Worm (Caenorhabditis elegans) whole organism, late embryonic: Measurements from ENCODE around the gene clec-168.

Experiments
- C08G9.2 ChIP-seq: sonication (generic microtip); optimal IDR thresholded peaks from 2 replicates; lab custom pipeline; 2016; ENCODE audit warnings: mild to moderate bottlenecking, missing genetic modification characterization, moderate library complexity, missing compliant biosample characterization
- C38D4.7 ChIP-seq: fragments of 200-800 bp; sonication (Bioruptor generic); optimal IDR thresholded peaks from 2 replicates; lab custom pipeline; 2018; ENCODE audit warnings: mild to moderate bottlenecking, missing genetic modification characterization, moderate library complexity, missing compliant biosample characterization
- F13H6.1 ChIP-seq: sonication (generic microtip); optimal IDR thresholded peaks from 2 replicates; lab custom pipeline; 2016; ENCODE audit warnings: missing genetic modification characterization, missing compliant biosample characterization
- K09A11.1 ChIP-seq: sonication (generic microtip); optimal IDR thresholded peaks from 2 replicates; lab custom pipeline; 2017; ENCODE audit warnings: antibody characterized with exemption, mild to moderate bottlenecking, missing genetic modification characterization, missing compliant biosample characterization; ENCODE audit not compliant: insufficient read depth
- ceh-14 ChIP-seq: sonication (generic microtip); optimal IDR thresholded peaks from 2 replicates; lab custom pipeline; 2016; ENCODE audit warnings: missing genotype, missing genetic modification characterization, missing compliant biosample characterization
- ceh-2 ChIP-seq: sonication (generic microtip); optimal IDR thresholded peaks from 2 replicates; lab custom pipeline; 2016; ENCODE audit warnings: missing genotype, missing genetic modification characterization, missing compliant biosample characterization
- ceh-22 ChIP-seq: sonication (generic microtip); optimal IDR thresholded peaks from 2 replicates; lab custom pipeline; 2017; ENCODE audit warnings: missing biosample characterization, missing genetic modification characterization
- ceh-24 ChIP-seq: sonication (generic microtip); optimal IDR thresholded peaks from 2 replicates; lab custom pipeline; 2016; ENCODE audit warnings: mild to moderate bottlenecking, missing genetic modification characterization, missing compliant biosample characterization
- ceh-30 ChIP-seq: fragments of 150-350 bp; optimal IDR thresholded peaks from 2 replicates; lab custom pipeline; 2014; ENCODE audit warnings: missing biosample characterization, missing genetic modification characterization
- ceh-31 ChIP-seq: sonication (generic microtip); optimal IDR thresholded peaks from 2 replicates; lab custom pipeline; 2016; ENCODE audit warnings: missing genetic modification characterization, missing compliant biosample characterization
- ceh-34 ChIP-seq: sonication (generic microtip); optimal IDR thresholded peaks from 2 replicates; lab custom pipeline; 2016; ENCODE audit warnings: mild to moderate bottlenecking, missing genetic modification characterization, missing compliant biosample characterization
- ceh-48 ChIP-seq: sonication (generic microtip); optimal IDR thresholded peaks from 2 replicates; lab custom pipeline; 2016; ENCODE audit warnings: missing genetic modification characterization, inconsistent platforms, missing compliant biosample characterization
- ceh-9 ChIP-seq: sonication (generic microtip); optimal IDR thresholded peaks from 2 replicates; lab custom pipeline; 2016; ENCODE audit warnings: mild to moderate bottlenecking, missing genetic modification characterization, inconsistent platforms, missing compliant biosample characterization
- che-1 ChIP-seq: sonication (generic microtip); optimal IDR thresholded peaks from 2 replicates; lab custom pipeline; 2016; ENCODE audit warnings: mild to moderate bottlenecking, missing genetic modification characterization, missing compliant biosample characterization
- dmd-4 ChIP-seq: sonication (generic microtip); optimal IDR thresholded peaks from 2 replicates; lab custom pipeline; 2016; ENCODE audit warnings: borderline replicate concordance, missing genetic modification characterization, missing compliant biosample characterization
- elt-2 ChIP-seq: sonication (generic microtip); optimal IDR thresholded peaks from 2 replicates; lab custom pipeline; 2016; ENCODE audit warnings: missing genetic modification reagents, missing genetic modification characterization, missing compliant biosample characterization
- elt-4 ChIP-seq: sonication (generic microtip); optimal IDR thresholded peaks from 2 replicates; lab custom pipeline; 2016; ENCODE audit warnings: missing genetic modification characterization, missing compliant biosample characterization
- ets-4 ChIP-seq: sonication (generic microtip); optimal IDR thresholded peaks from 2 replicates; lab custom pipeline; 2016; ENCODE audit warnings: missing genetic modification characterization, missing compliant biosample characterization
- fax-1 ChIP-seq: sonication (generic microtip); optimal IDR thresholded peaks from 2 replicates; lab custom pipeline; 2016; ENCODE audit warnings: missing genotype, missing genetic modification characterization, missing compliant biosample characterization
- fkh-6 ChIP-seq: sonication (generic microtip); optimal IDR thresholded peaks from 2 replicates; lab custom pipeline; 2016; ENCODE audit warnings: missing genetic modification characterization, missing compliant biosample characterization
- gmeb-2 ChIP-seq: sonication (generic microtip); optimal IDR thresholded peaks from 2 replicates; lab custom pipeline; 2016; ENCODE audit warnings: missing genetic modification characterization, inconsistent platforms, missing compliant biosample characterization
- hlh-15 ChIP-seq: sonication (generic microtip); optimal IDR thresholded peaks from 2 replicates; lab custom pipeline; 2016; ENCODE audit warnings: missing genetic modification characterization, missing compliant biosample characterization
- hlh-30 ChIP-seq: sonication (generic microtip); optimal IDR thresholded peaks from 2 replicates; lab custom pipeline; 2017; ENCODE audit warnings: antibody characterized with exemption, missing genetic modification characterization, missing compliant biosample characterization; ENCODE audit not compliant: insufficient read depth
- hlh-6 ChIP-seq: sonication (generic microtip); optimal IDR thresholded peaks from 2 replicates; lab custom pipeline; 2016; ENCODE audit warnings: missing genotype, missing genetic modification characterization, missing compliant biosample characterization
- lim-6 ChIP-seq: sonication (generic microtip); optimal IDR thresholded peaks from 2 replicates; lab custom pipeline; 2016; ENCODE audit warnings: missing genetic modification characterization, missing compliant biosample characterization
- lin-11 ChIP-seq: fragments of 200-800 bp; sonication (Bioruptor generic); optimal IDR thresholded peaks from 2 replicates; lab custom pipeline; 2018; ENCODE audit warnings: mild to moderate bottlenecking, missing genetic modification characterization, missing compliant biosample characterization
- nfya-1 ChIP-seq: sonication (generic microtip); optimal IDR thresholded peaks from 2 replicates; lab custom pipeline; 2017; ENCODE audit warnings: missing genetic modification characterization, mild to moderate bottlenecking, missing compliant biosample characterization, antibody characterized with exemption, moderate library complexity
- npax-4 ChIP-seq: sonication (generic microtip); optimal IDR thresholded peaks from 2 replicates; lab custom pipeline; 2016; ENCODE audit warnings: missing genetic modification characterization, missing compliant biosample characterization
- odd-2 ChIP-seq: sonication (generic microtip); optimal IDR thresholded peaks from 2 replicates; lab custom pipeline; 2017; ENCODE audit warnings: antibody characterized with exemption, mild to moderate bottlenecking, missing genetic modification characterization, missing compliant biosample characterization
- pag-3 ChIP-seq: sonication (generic microtip); optimal IDR thresholded peaks from 2 replicates; lab custom pipeline; 2016; ENCODE audit warnings: missing compliant biosample characterization, missing genetic modification characterization, borderline replicate concordance
- pat-9 ChIP-seq: fragments of 200-800 bp; sonication (Bioruptor generic); optimal IDR thresholded peaks from 2 replicates; lab custom pipeline; 2018; ENCODE audit warnings: mild to moderate bottlenecking, missing genetic modification characterization, moderate library complexity, missing compliant biosample characterization
- pax-1 ChIP-seq: fragments of 150-350 bp; optimal IDR thresholded peaks from 2 replicates; lab custom pipeline; 2014; ENCODE audit warnings: missing biosample characterization, missing genetic modification characterization
- pqm-1 ChIP-seq: sonication (generic microtip); optimal IDR thresholded peaks from 2 replicates; lab custom pipeline; 2016; ENCODE audit warnings: missing genetic modification characterization, missing compliant biosample characterization
- pros-1 ChIP-seq: fragments of 150-350 bp; optimal IDR thresholded peaks from 2 replicates; lab custom pipeline; 2014; ENCODE audit warnings: missing biosample characterization, missing genetic modification reagents, missing genetic modification characterization
- ref-2 ChIP-seq: sonication (generic microtip); optimal IDR thresholded peaks from 2 replicates; lab custom pipeline; 2016; ENCODE audit warnings: missing genetic modification characterization, missing compliant biosample characterization
- rnt-1 ChIP-seq: sonication (generic microtip); optimal IDR thresholded peaks from 2 replicates; lab custom pipeline; 2016; ENCODE audit warnings: missing genetic modification characterization, missing compliant biosample characterization
- sox-4 ChIP-seq: sonication (generic microtip); optimal IDR thresholded peaks from 2 replicates; lab custom pipeline; 2017; ENCODE audit warnings: mild to moderate bottlenecking, missing genetic modification characterization, inconsistent platforms, missing compliant biosample characterization
- tbx-7 ChIP-seq: sonication (generic microtip); optimal IDR thresholded peaks from 2 replicates; lab custom pipeline; 2016; ENCODE audit warnings: missing genotype, missing genetic modification characterization, missing compliant biosample characterization
- unc-3 ChIP-seq, 2 experiments: fragments of 200-800 bp in 1 of 2; sonication (Bioruptor generic) in 1 of 2; sonication (generic microtip) in 1 of 2; conservative IDR thresholded peaks in 1 of 2; optimal IDR thresholded peaks in 1 of 2; 2 replicates each; pipeline versions ENCODE4 v1.3.6 to Lab custom; 2016 to 2022; ENCODE audit warnings: missing compliant biosample characterization in 2 of 2, missing genetic modification characterization in 2 of 2, missing genetic modification reagents in 1 of 2
- unc-42 ChIP-seq: sonication (generic microtip); optimal IDR thresholded peaks from 2 replicates; lab custom pipeline; 2016; ENCODE audit warnings: missing genotype, missing genetic modification characterization, missing compliant biosample characterization
- unc-55 ChIP-seq: sonication (generic microtip); optimal IDR thresholded peaks from 2 replicates; lab custom pipeline; 2017; ENCODE audit warnings: missing biosample characterization, missing genetic modification reagents, missing genetic modification characterization
- ztf-16 ChIP-seq: sonication (generic microtip); optimal IDR thresholded peaks from 2 replicates; lab custom pipeline; 2017; ENCODE audit warnings: missing genetic modification characterization, missing compliant biosample characterization

Gene clec-168

ce11 chrIV:1225596-1226232 is 31.1 kb upstream of the clec-168 start, which contains the start of gene W09G12.8:
Gene W09G12.8, plus strand, starts transcription at chrIV:1226182.
- TF ChIP-seq pax-1 (tag; lab: Kevin White, UChicago) (no peak), lin-11 (tag; lab: Kevin White, UChicago) (no peak), hlh-6 (tag; lab: Kevin White, UChicago) (no peak), lim-6 (no peak), elt-2 (no peak), F13H6.1 (tag; lab: Kevin White, UChicago) (no peak), C08G9.2 (tag; lab: Kevin White, UChicago) (no peak), hlh-30 (tag; lab: Kevin White, UChicago) (no peak)

- TF ChIP-seq ceh-2 (tag; lab: Kevin White, UChicago) (no peak), unc-3 (GFP tag; conservative IDR thresholded peaks at IDR 0.05; lab: Robert Waterston, UW) (no peak), unc-3 (tag; optimal IDR thresholded peaks at IDR 0.05; lab: Kevin White, UChicago) (no peak), nfya-1 (no peak), unc-55 (GFP tag; lab: Kevin White, UChicago) (no peak), ceh-30 (tag; lab: Kevin White, UChicago) (no peak), K09A11.1 (tag; lab: Kevin White, UChicago) (no peak), gmeb-2 (tag; lab: Kevin White, UChicago) (no peak), elt-4 (tag; lab: Kevin White, UChicago) (no peak), hlh-15 (no peak)
Observed at ce11 chrIV:1228675-1229130, 28.1 kb upstream of the clec-168 start, which contains the start of gene W09G12.7. Gene W09G12.7, plus strand, starts transcription at chrIV:1229080.

DNA sequence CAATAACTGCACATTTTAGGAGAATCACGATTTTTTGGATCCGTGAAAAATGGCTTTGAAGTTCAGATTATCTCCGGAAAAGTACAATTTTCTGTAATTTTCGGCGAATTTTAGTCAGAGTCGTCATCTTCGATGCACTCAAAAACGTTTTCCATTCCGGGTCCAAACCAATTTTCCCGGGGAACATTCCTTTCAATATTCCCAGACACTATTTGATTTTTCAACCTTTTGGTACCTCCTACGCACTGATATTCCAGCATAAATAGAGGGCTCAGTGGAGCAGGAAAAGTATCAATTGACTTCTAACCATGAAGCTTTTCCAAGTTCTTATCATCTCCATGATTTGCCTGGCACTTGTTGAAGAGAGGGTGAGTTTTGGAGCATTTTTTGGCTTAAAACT is 25.2 kb upstream of the clec-168 start, which contains the start of gene W09G12.6:
Gene W09G12.6 (plus strand): TSS at position 301 of the 400 bp plus-strand sequence.
- no peak for TF ChIP-seq ceh-34 (tag; lab: Kevin White, UChicago)
- no peak for TF ChIP-seq ceh-14

- TF ChIP-seq ceh-30 (tag; lab: Kevin White, UChicago), result no peak
- TF ChIP-seq sox-4, result no peak
- TF ChIP-seq unc-42 (tag; lab: Kevin White, UChicago), result no peak
- TF ChIP-seq ceh-34 (tag; lab: Kevin White, UChicago), result no peak
- TF ChIP-seq ceh-48 (tag; lab: Kevin White, UChicago), result no peak
- TF ChIP-seq ceh-24 (tag; lab: Kevin White, UChicago), result no peak
- TF ChIP-seq pqm-1 (tag; lab: Kevin White, UChicago), result no peak
- TF ChIP-seq fax-1 (tag; lab: Kevin White, UChicago), result no peak
- TF ChIP-seq ceh-22, result no peak
- TF ChIP-seq odd-2, result no peak
- no peak for TF ChIP-seq pax-1 (tag; lab: Kevin White, UChicago)
- no peak for TF ChIP-seq dmd-4 (tag; lab: Kevin White, UChicago)
- TF ChIP-seq npax-4 (tag; lab: Kevin White, UChicago), result no peak
- TF ChIP-seq nfya-1, result no peak
- TF ChIP-seq ets-4 (tag; lab: Kevin White, UChicago), result no peak
- no peak for TF ChIP-seq ceh-31 (tag; lab: Kevin White, UChicago)
- TF ChIP-seq F13H6.1 (tag; lab: Kevin White, UChicago), result no peak
Observed at ce11 chrIV:1232419-1233145, 24.2 kb upstream of the clec-168 start.

ce11 chrIV:1234780-1235179 is 22.0 kb upstream of the clec-168 start:
- TF ChIP-seq ztf-16 (tag; lab: Kevin White, UChicago), result no peak
- no peak for TF ChIP-seq pat-9
- TF ChIP-seq ets-4 (tag; lab: Kevin White, UChicago), result no peak
- TF ChIP-seq che-1 (tag; lab: Kevin White, UChicago), result no peak
- no peak for TF ChIP-seq npax-4 (tag; lab: Kevin White, UChicago)
- no peak for TF ChIP-seq pag-3 (tag; lab: Kevin White, UChicago)
- TF ChIP-seq ref-2 (tag; lab: Kevin White, UChicago), result no peak
- no peak for TF ChIP-seq fkh-6 (tag; lab: Kevin White, UChicago)
- no peak for TF ChIP-seq unc-42 (tag; lab: Kevin White, UChicago)
- no peak for TF ChIP-seq ceh-31 (tag; lab: Kevin White, UChicago)
- no peak for TF ChIP-seq hlh-15
- TF ChIP-seq rnt-1 (tag; lab: Kevin White, UChicago), result no peak
- no peak for TF ChIP-seq hlh-30 (tag; lab: Kevin White, UChicago)
- TF ChIP-seq ceh-9, result no peak
- TF ChIP-seq C38D4.7, result no peak
- no peak for TF ChIP-seq tbx-7 (tag; lab: Kevin White, UChicago)
- TF ChIP-seq pros-1 (tag; lab: Kevin White, UChicago), result no peak
